Fruit fly (Drosophila melanogaster) whole organism, pupa: Measurements from ENCODE around the gene lgs.

Source experiments
- CG12605 ChIP-seq: fragments of 200-800 bp; sonication (Bioruptor generic); IDR thresholded peaks from 2 replicates; pipeline ENCODE4 v1.3.6; 2022; ENCODE audit warnings: missing biosample characterization, missing genetic modification characterization
- CG14655 ChIP-seq: fragments of 200-800 bp; sonication (Bioruptor generic); optimal IDR thresholded peaks from 3 replicates; lab custom pipeline; 2017; ENCODE audit warnings: mild to moderate bottlenecking, missing biosample characterization, missing genetic modification reagents, missing genetic modification characterization
- EcR ChIP-seq: fragments of 200-800 bp; sonication (Bioruptor generic); optimal IDR thresholded peaks from 3 replicates; lab custom pipeline; 2019; ENCODE audit warnings: missing biosample characterization, missing genetic modification characterization, mild to moderate bottlenecking, moderate library complexity, missing genetic modification reagents

- TF ChIP-seq CG12605 (no peak), CG14655 (GFP tag; lab: Kevin White, UChicago) (no peak), EcR (GFP tag; lab: Kevin White, UChicago) (no peak)
These were observed 40.7 kb downstream of the lgs start for dm6 chr4:402928-403575.
